Worm (Caenorhabditis elegans): ENCODE results near the gene nhr-222.

- no peak for TF ChIP-seq ztf-11 (tag; optimal IDR thresholded peaks at IDR 0.05)
- no peak for TF ChIP-seq mdl-1 (tag; optimal IDR thresholded peaks at IDR 0.05)
- TF ChIP-seq alr-1 (tag; optimal IDR thresholded peaks at IDR 0.05): no peak
- no peak for TF ChIP-seq lin-39 (tag; optimal IDR thresholded peaks at IDR 0.05)
- TF ChIP-seq ztf-4 (tag; optimal IDR thresholded peaks at IDR 0.05): no peak
- TF ChIP-seq elt-3 (tag; optimal IDR thresholded peaks at IDR 0.05): no peak
- TF ChIP-seq nhr-129 (tag; optimal IDR thresholded peaks at IDR 0.05): no peak
- no peak for TF ChIP-seq nhr-237 (tag; optimal IDR thresholded peaks at IDR 0.05)
- TF ChIP-seq nhr-11 (tag; optimal IDR thresholded peaks at IDR 0.05): no peak
- no peak for TF ChIP-seq nhr-23 (tag; optimal IDR thresholded peaks at IDR 0.05)
- no peak for TF ChIP-seq unc-62 (GFP tag; optimal IDR thresholded peaks at IDR 0.05)
These were observed 35.6 kb upstream of the nhr-222 start, which contains the start of gene pygl-1 for ce11 chrV:3578813-3579212.

All from whole organism, L2 larva.